Worm (Caenorhabditis elegans) whole organism, mixed stage, embryonic: ENCODE data around the gene rme-6.
A peak's percentile ranks its signal among the peaks of the same experiment; 100 is the strongest.

ENCODE experiments used
- elt-3 ChIP-seq: fragments of 150-350 bp; optimal IDR thresholded peaks from 2 replicates; lab custom pipeline; 2014; ENCODE audit warnings: missing biosample characterization, missing genetic modification characterization
- flh-1 ChIP-seq: fragments of 200-800 bp; sonication (Bioruptor generic); optimal IDR thresholded peaks from 2 replicates; lab custom pipeline; 2018; ENCODE audit warnings: mild to moderate bottlenecking, missing genetic modification characterization, moderate library complexity, missing compliant biosample characterization
- lin-32 ChIP-seq: fragments of 200-800 bp; sonication (Bioruptor generic); optimal IDR thresholded peaks from 2 replicates; lab custom pipeline; 2018; ENCODE audit warnings: mild to moderate bottlenecking, missing genetic modification characterization, missing compliant biosample characterization
- mab-5 ChIP-seq: fragments of 150-350 bp; optimal IDR thresholded peaks from 2 replicates; lab custom pipeline; 2014; ENCODE audit warnings: missing biosample characterization, missing genetic modification characterization
- pha-4 ChIP-seq: fragments of 150-350 bp; optimal IDR thresholded peaks from 2 replicates; lab custom pipeline; 2018; ENCODE audit warnings: missing biosample characterization, missing genetic modification reagents, missing genetic modification characterization
- snpc-4 ChIP-seq: fragments of 150-350 bp; optimal IDR thresholded peaks from 2 replicates; lab custom pipeline; 2014; ENCODE audit warnings: missing biosample characterization, missing genetic modification characterization
- sptf-1 ChIP-seq: sonication (generic microtip); optimal IDR thresholded peaks from 2 replicates; lab custom pipeline; 2017; ENCODE audit warnings: mild to moderate bottlenecking, missing genetic modification characterization, moderate library complexity, missing compliant biosample characterization
- unc-120 ChIP-seq: sonication (generic microtip); optimal IDR thresholded peaks from 2 replicates; lab custom pipeline; 2017; ENCODE audit warnings: missing genetic modification characterization, missing compliant biosample characterization; ENCODE audit not compliant: poor library complexity, severe bottlenecking
- unc-62 ChIP-seq: fragments of 150-350 bp; optimal IDR thresholded peaks from 2 replicates; lab custom pipeline; 2014; ENCODE audit warnings: missing biosample characterization, missing genetic modification reagents, missing genetic modification characterization
- zip-8 ChIP-seq: fragments of 150-350 bp; optimal IDR thresholded peaks from 2 replicates; lab custom pipeline; 2014; ENCODE audit warnings: missing biosample characterization, missing genetic modification characterization

ce11 chrX:1120326-1120725 is 23.4 kb downstream of the rme-6 start:
- TF ChIP-seq elt-3 (tag; lab: Kevin White, UChicago) (no peak), unc-62 (GFP tag; lab: Kevin White, UChicago) (peak; percentile 99), sptf-1 (tag; lab: Kevin White, UChicago) (peak; percentile 46), unc-120 (tag; lab: Kevin White, UChicago) (peak; percentile 59), snpc-4 (tag; lab: Kevin White, UChicago) (no peak), pha-4 (no peak), zip-8 (no peak), lin-32 (GFP tag; lab: Kevin White, UChicago) (no peak), flh-1 (GFP tag; lab: Kevin White, UChicago) (no peak), mab-5 (tag; lab: Kevin White, UChicago) (peak; percentile 52)
